Fruit fly (Drosophila melanogaster): ENCODE measurements around the gene GatC.

- no peak for TF ChIP-seq Pif1B (GFP tag; optimal IDR thresholded peaks at IDR 0.05)
- no peak for TF ChIP-seq CG9948 (tag; optimal IDR thresholded peaks at IDR 0.05)
- no peak for TF ChIP-seq CG14655 (GFP tag; optimal IDR thresholded peaks at IDR 0.05)
- TF ChIP-seq D1 (tag; optimal IDR thresholded peaks at IDR 0.05) = no peak
- TF ChIP-seq CG13204 (GFP tag; optimal IDR thresholded peaks at IDR 0.05) = no peak
- no peak for TF ChIP-seq CG34367 (tag; optimal IDR thresholded peaks at IDR 0.05)
- no peak for TF ChIP-seq CG4496 (GFP tag; IDR thresholded peaks at IDR 0.05)
- TF ChIP-seq CG15710 (tag; optimal IDR thresholded peaks at IDR 0.05) = no peak
- no peak for TF ChIP-seq CG10348 (GFP tag; IDR thresholded peaks at IDR 0.05)
Observed at dm6 chr2L:13803032-13803661, 29.8 kb downstream of the GatC start, which contains the start of gene CAH1.
